Worm (Caenorhabditis elegans) whole organism, early embryonic: ENCODE measurements around the gene mec-2.

Source experiments
- F13C5.2 ChIP-seq: sonication (generic microtip); optimal IDR thresholded peaks from 2 replicates; lab custom pipeline; 2017; ENCODE audit warnings: mild to moderate bottlenecking, missing genetic modification characterization, inconsistent platforms, missing compliant biosample characterization
- ama-1 ChIP-seq: fragments of 150-350 bp; optimal IDR thresholded peaks from 2 replicates; lab custom pipeline; 2014
- flt-1 ChIP-seq: fragments of 200-800 bp; sonication (Bioruptor generic); IDR thresholded peaks from 2 replicates; pipeline ENCODE4 v1.3.6; 2022; ENCODE audit warnings: missing genetic modification characterization, missing compliant biosample characterization
- sea-1 ChIP-seq: fragments of 200-800 bp; sonication (Bioruptor generic); conservative IDR thresholded peaks from 2 replicates; pipeline ENCODE4 v1.3.6; 2022; ENCODE audit warnings: missing genetic modification characterization, missing compliant biosample characterization

- TF ChIP-seq ama-1 (no peak), F13C5.2 (tag; lab: Kevin White, UChicago) (no peak), sea-1 (GFP tag; lab: Robert Waterston, UW) (no peak), flt-1 (no peak)
Observed at ce11 chrX:5555055-5555629, 12.4 kb upstream of the mec-2 start.
